Fruit fly (Drosophila melanogaster) whole organism, embryonic: ENCODE data around the gene CG31752.

Source experiments
- Bteb2 ChIP-seq: fragments of 200-800 bp; sonication (Bioruptor generic); optimal IDR thresholded peaks from 2 replicates; lab custom pipeline; 2016; ENCODE audit warnings: missing biosample characterization, missing genetic modification characterization
- CG11085 ChIP-seq: fragments of 200-800 bp; sonication (Bioruptor generic); IDR thresholded peaks from 2 replicates; pipeline ENCODE4 v1.3.6; 2022; ENCODE audit warnings: missing biosample characterization, missing genetic modification characterization
- CG11504 ChIP-seq: fragments of 200-800 bp; sonication (Bioruptor generic); optimal IDR thresholded peaks from 3 replicates; lab custom pipeline; 2019; ENCODE audit warnings: missing biosample characterization, mild to moderate bottlenecking, missing genetic modification characterization, moderate library complexity
- CG12104 ChIP-seq: fragments of 200-800 bp; sonication (Bioruptor generic); optimal IDR thresholded peaks from 3 replicates; lab custom pipeline; 2016; ENCODE audit warnings: missing biosample characterization, missing genetic modification characterization
- CG14014 ChIP-seq: fragments of 200-800 bp; sonication (Bioruptor generic); IDR thresholded peaks from 2 replicates; pipeline ENCODE4 v1.3.6; 2022; ENCODE audit warnings: missing biosample characterization, missing genetic modification characterization
- CG15696 ChIP-seq: fragments of 200-800 bp; sonication (Bioruptor generic); optimal IDR thresholded peaks from 2 replicates; lab custom pipeline; 2019; ENCODE audit warnings: missing biosample characterization, mild to moderate bottlenecking, missing genetic modification characterization, moderate library complexity
- CG16813 ChIP-seq: fragments of 200-800 bp; sonication (Bioruptor generic); IDR thresholded peaks from 3 replicates; pipeline ENCODE4 v1.3.6; 2022; ENCODE audit warnings: missing biosample characterization, missing genetic modification characterization; ENCODE audit not compliant: partially characterized antibody
- CG18262 ChIP-seq: fragments of 200-800 bp; optimal IDR thresholded peaks from 3 replicates; lab custom pipeline; 2019; ENCODE audit warnings: missing biosample characterization, mild to moderate bottlenecking, missing genetic modification characterization, moderate library complexity
- CG2712 ChIP-seq: fragments of 200-800 bp; optimal IDR thresholded peaks from 3 replicates; lab custom pipeline; 2019; ENCODE audit warnings: missing biosample characterization, mild to moderate bottlenecking, missing genetic modification characterization, moderate library complexity
- CG30403 ChIP-seq: fragments of 200-800 bp; sonication (Bioruptor generic); optimal IDR thresholded peaks from 3 replicates; lab custom pipeline; 2016; ENCODE audit warnings: missing biosample characterization, missing genetic modification characterization
- CG31365 ChIP-seq: fragments of 200-800 bp; sonication (Bioruptor generic); optimal IDR thresholded peaks from 2 replicates; lab custom pipeline; 2018; ENCODE audit warnings: missing biosample characterization, mild to moderate bottlenecking, missing genetic modification characterization
- CG42726 ChIP-seq: fragments of 200-800 bp; sonication (Bioruptor generic); IDR thresholded peaks from 2 replicates; pipeline ENCODE4 v1.3.6; 2022; ENCODE audit warnings: missing biosample characterization, missing genetic modification characterization; ENCODE audit not compliant: partially characterized antibody
- CG4404 ChIP-seq: fragments of 200-800 bp; sonication (Bioruptor generic); IDR thresholded peaks from 2 replicates; pipeline ENCODE4 v1.3.6; 2022; ENCODE audit warnings: missing biosample characterization, missing genetic modification characterization
- CG6791 ChIP-seq: fragments of 200-800 bp; sonication (Bioruptor generic); IDR thresholded peaks from 3 replicates; pipeline ENCODE4 v1.3.6; 2022; ENCODE audit warnings: missing biosample characterization, missing genetic modification characterization; ENCODE audit not compliant: partially characterized antibody
- CG6813 ChIP-seq: fragments of 200-800 bp; sonication (Bioruptor generic); optimal IDR thresholded peaks from 2 replicates; lab custom pipeline; 2017; ENCODE audit warnings: missing biosample characterization, missing genetic modification characterization, mild to moderate bottlenecking, moderate library complexity, missing genetic modification reagents
- CG7786 ChIP-seq: fragments of 200-800 bp; sonication (Bioruptor generic); optimal IDR thresholded peaks from 2 replicates; lab custom pipeline; 2016; ENCODE audit warnings: missing biosample characterization, missing genetic modification characterization
- CG7987 ChIP-seq: fragments of 200-800 bp; sonication (Bioruptor generic); optimal IDR thresholded peaks from 2 replicates; lab custom pipeline; 2018; ENCODE audit warnings: missing biosample characterization, mild to moderate bottlenecking, missing genetic modification characterization, moderate library complexity
- CG8924 ChIP-seq: fragments of 200-800 bp; optimal IDR thresholded peaks from 3 replicates; lab custom pipeline; 2019; ENCODE audit warnings: missing biosample characterization, mild to moderate bottlenecking, missing genetic modification characterization, moderate library complexity
- D19B ChIP-seq: fragments of 200-800 bp; sonication (Bioruptor generic); optimal IDR thresholded peaks from 2 replicates; lab custom pipeline; 2017; ENCODE audit warnings: missing biosample characterization, mild to moderate bottlenecking, missing genetic modification characterization
- Med ChIP-seq: fragments of 200-800 bp; sonication (Bioruptor generic); peaks from one replicate; lab custom pipeline; 2016; ENCODE audit warnings: missing biosample characterization, missing genetic modification characterization, mild to moderate bottlenecking, inconsistent platforms, moderate library complexity
- Meics ChIP-seq: fragments of 200-800 bp; sonication (Bioruptor generic); optimal IDR thresholded peaks from 2 replicates; lab custom pipeline; 2017; ENCODE audit warnings: missing biosample characterization, mild to moderate bottlenecking, missing genetic modification characterization
- Scr ChIP-seq: fragments of 200-800 bp; sonication (Bioruptor generic); IDR thresholded peaks from 2 replicates; pipeline ENCODE4 v1.3.6; 2022; ENCODE audit warnings: missing biosample characterization, missing genetic modification characterization; ENCODE audit not compliant: partially characterized antibody
- YL-1 ChIP-seq: fragments of 200-800 bp; sonication (Bioruptor generic); optimal IDR thresholded peaks from 3 replicates; lab custom pipeline; 2017; ENCODE audit warnings: missing biosample characterization, mild to moderate bottlenecking, missing genetic modification characterization
- ap ChIP-seq: fragments of 200-800 bp; sonication (Bioruptor generic); IDR thresholded peaks from 2 replicates; pipeline ENCODE4 v1.3.6; 2022; ENCODE audit warnings: missing biosample characterization, missing genetic modification characterization
- ash1 ChIP-seq: fragments of 200-800 bp; sonication (Bioruptor generic); optimal IDR thresholded peaks from 2 replicates; lab custom pipeline; 2018; ENCODE audit warnings: missing biosample characterization, mild to moderate bottlenecking, missing genetic modification characterization
- bbx ChIP-seq: fragments of 200-800 bp; sonication (Bioruptor generic); IDR thresholded peaks from 2 replicates; pipeline ENCODE4 v1.3.6; 2022; ENCODE audit warnings: missing biosample characterization, missing genetic modification characterization; ENCODE audit not compliant: partially characterized antibody
- br ChIP-seq: fragments of >200 bp; optimal IDR thresholded peaks from 2 replicates; lab custom pipeline; 2017
- bsh ChIP-seq, 2 experiments: fragments of 200-800 bp; sonication (Bioruptor generic); optimal IDR thresholded peaks; 2 replicates each; lab custom pipeline; 2017 to 2018; ENCODE audit warnings: mild to moderate bottlenecking in 2 of 2, missing biosample characterization in 2 of 2, missing genetic modification characterization in 2 of 2, moderate library complexity in 1 of 2
- chinmo ChIP-seq: fragments of 200-800 bp; sonication (Bioruptor generic); IDR thresholded peaks from 4 replicates; pipeline ENCODE4 v1.3.6; 2022; ENCODE audit warnings: missing biosample characterization, missing genetic modification characterization; ENCODE audit not compliant: partially characterized antibody
- crc ChIP-seq: fragments of 200-800 bp; sonication (Bioruptor generic); optimal IDR thresholded peaks from 2 replicates; lab custom pipeline; 2016; ENCODE audit warnings: missing biosample characterization, missing genetic modification characterization
- cwo ChIP-seq: fragments of 200-800 bp; sonication (Bioruptor generic); optimal IDR thresholded peaks from 3 replicates; lab custom pipeline; 2017; ENCODE audit warnings: missing biosample characterization, missing genetic modification characterization, mild to moderate bottlenecking, moderate library complexity, missing genetic modification reagents
- da ChIP-seq: fragments of 200-800 bp; sonication (Bioruptor generic); optimal IDR thresholded peaks from 2 replicates; lab custom pipeline; 2016; ENCODE audit warnings: missing biosample characterization, missing genetic modification characterization
- dmrt11E ChIP-seq: fragments of 200-800 bp; sonication (Bioruptor generic); optimal IDR thresholded peaks from 3 replicates; lab custom pipeline; 2018; ENCODE audit warnings: missing biosample characterization, mild to moderate bottlenecking, missing genetic modification characterization, moderate library complexity
- ems ChIP-seq: fragments of 200-800 bp; sonication (Bioruptor generic); optimal IDR thresholded peaks from 3 replicates; lab custom pipeline; 2016; ENCODE audit warnings: missing biosample characterization, missing genetic modification characterization
- en ChIP-seq: fragments of 200-800 bp; sonication (Bioruptor generic); optimal IDR thresholded peaks from 2 replicates; lab custom pipeline; 2016; ENCODE audit warnings: missing biosample characterization, missing genetic modification characterization
- gem ChIP-seq: fragments of 200-800 bp; sonication (Bioruptor generic); optimal IDR thresholded peaks from 2 replicates; lab custom pipeline; 2019; ENCODE audit warnings: missing biosample characterization, mild to moderate bottlenecking, missing genetic modification characterization, moderate library complexity
- gfzf ChIP-seq: fragments of 200-800 bp; sonication (Bioruptor generic); optimal IDR thresholded peaks from 2 replicates; lab custom pipeline; 2016; ENCODE audit warnings: missing biosample characterization, mild to moderate bottlenecking, missing genetic modification characterization, moderate library complexity
- grau ChIP-seq: fragments of 200-800 bp; optimal IDR thresholded peaks from 3 replicates; lab custom pipeline; 2019; ENCODE audit warnings: missing biosample characterization, mild to moderate bottlenecking, missing genetic modification characterization, moderate library complexity
- ham ChIP-seq: fragments of 200-800 bp; sonication (Bioruptor generic); IDR thresholded peaks from 2 replicates; pipeline ENCODE4 v1.3.6; 2022; ENCODE audit warnings: missing biosample characterization, missing genetic modification characterization
- kah ChIP-seq: fragments of 200-800 bp; sonication (Bioruptor generic); optimal IDR thresholded peaks from 2 replicates; lab custom pipeline; 2018; ENCODE audit warnings: missing biosample characterization, mild to moderate bottlenecking, missing genetic modification characterization
- nmo ChIP-seq: fragments of 200-800 bp; sonication (Bioruptor generic); optimal IDR thresholded peaks from 2 replicates; lab custom pipeline; 2018; ENCODE audit warnings: missing biosample characterization, mild to moderate bottlenecking, missing genetic modification characterization, moderate library complexity
- org-1 ChIP-seq: fragments of 200-800 bp; sonication (Bioruptor generic); optimal IDR thresholded peaks from 2 replicates; lab custom pipeline; 2017; ENCODE audit warnings: missing biosample characterization, missing genetic modification characterization
- slp2 ChIP-seq: fragments of 200-800 bp; sonication (Bioruptor generic); optimal IDR thresholded peaks from 2 replicates; lab custom pipeline; 2016; ENCODE audit warnings: missing biosample characterization, missing genetic modification characterization
- so ChIP-seq: fragments of 200-800 bp; sonication (Bioruptor generic); IDR thresholded peaks from 3 replicates; pipeline ENCODE4 v1.3.6; 2022; ENCODE audit warnings: missing biosample characterization, missing genetic modification characterization
- vvl ChIP-seq: fragments of 200-800 bp; sonication (Bioruptor generic); IDR thresholded peaks from 2 replicates; pipeline ENCODE4 v1.3.6; 2022; ENCODE audit warnings: missing biosample characterization, missing genetic modification characterization

CG31752 gene

dm6 chr2L:18812755-18813154 is 28.4 kb downstream of the CG31752 start:
- no peak for TF ChIP-seq Scr (GFP tag; lab: Robert Waterston, UW)
- TF ChIP-seq CG7987, result peak; percentile 95
- 0 out of 4 replicates have a peak, but pooled peaks have one; percentile 46 for TF ChIP-seq chinmo (GFP tag; lab: Robert Waterston, UW)
- TF ChIP-seq, all 482 proteins: peak for 2

DNA sequence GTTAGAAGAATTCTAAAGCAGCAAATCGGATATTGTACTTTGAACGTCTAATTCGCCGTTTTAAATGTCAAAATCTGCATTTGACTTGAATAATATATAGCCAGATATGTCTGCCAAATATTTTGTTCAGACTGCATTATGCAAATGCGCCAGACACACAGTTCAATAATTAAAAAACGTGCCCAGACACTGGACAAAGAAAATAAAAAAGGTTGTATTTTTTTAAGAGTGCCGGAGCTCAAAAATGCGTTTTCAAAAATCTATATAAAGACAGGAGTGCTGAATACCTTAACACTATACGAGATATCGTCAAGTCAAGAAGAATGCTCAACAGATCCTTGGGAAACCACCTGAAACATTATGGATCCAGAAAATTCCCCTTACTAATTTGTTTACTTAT is 28.8 kb downstream of the CG31752 start, which contains the start of the genes CG17325 and CG42305:
Gene CG17325, plus strand, starts transcription at position 301 of the 400 bp plus-strand sequence.
Gene CG42305, plus strand, starts transcription at position 301 of the 400 bp plus-strand sequence.
- TF ChIP-seq org-1 (GFP tag; lab: Kevin White, UChicago) (no peak), crc (GFP tag; lab: Kevin White, UChicago) (no peak), YL-1 (GFP tag; lab: Kevin White, UChicago) (no peak), Bteb2 (GFP tag; lab: Kevin White, UChicago) (no peak), CG4404 (no peak), ash1 (GFP tag; lab: Kevin White, UChicago) (no peak), nmo (GFP tag; lab: Kevin White, UChicago) (no peak), br (lab: Kevin White, UChicago) (no peak), Scr (GFP tag; lab: Robert Waterston, UW) (no peak), CG42726 (GFP tag; lab: Robert Waterston, UW) (no peak), CG6791 (no peak), CG11085 (GFP tag; lab: Robert Waterston, UW) (no peak)

DNA sequence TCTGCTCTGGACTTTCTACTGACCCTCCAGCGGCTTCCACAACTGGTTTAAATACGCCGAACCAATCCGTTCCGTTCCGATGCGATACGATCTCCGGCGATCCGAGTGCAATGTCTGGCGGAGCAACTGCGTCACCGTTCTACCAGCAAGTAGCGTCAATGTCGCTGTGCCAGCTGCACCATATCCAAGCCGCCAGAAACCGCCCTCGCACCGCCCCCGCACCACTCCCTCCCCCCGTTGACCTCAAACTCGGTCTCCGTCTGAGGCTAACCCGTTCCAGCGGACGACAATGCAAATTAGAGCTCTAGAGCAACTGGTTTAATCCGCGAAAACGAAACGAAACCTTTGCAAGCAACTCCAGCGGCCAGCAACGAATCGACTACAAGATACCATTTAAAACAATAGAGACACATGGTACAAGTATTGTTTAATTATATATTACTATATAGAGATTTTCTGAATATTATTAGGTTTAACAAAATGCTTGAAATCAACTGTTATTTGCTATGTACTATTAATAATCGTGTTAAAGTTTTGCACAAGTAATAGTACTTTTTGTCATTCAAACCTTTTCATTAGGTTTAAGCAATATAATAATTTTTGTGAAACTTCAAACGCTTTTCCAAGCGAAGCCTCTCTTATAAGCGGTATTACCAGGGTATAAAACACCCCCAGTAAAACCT is 30.0 kb downstream of the CG31752 start, which contains the start of the genes CG10570 and CG42502:
Gene CG10570, minus strand, starts transcription at position 293 of the 683 bp plus-strand sequence.
Gene CG42502, minus strand, starts transcription at position 293 of the 683 bp plus-strand sequence.
- no peak for TF ChIP-seq cwo (GFP tag; lab: Kevin White, UChicago)
- peak; percentile 21; the same call in 1 of the 2 replicates for TF ChIP-seq bbx (GFP tag; lab: Robert Waterston, UW)
- TF ChIP-seq gfzf, result no peak
- TF ChIP-seq ap (GFP tag; lab: Robert Waterston, UW), result no peak
- TF ChIP-seq Meics, result no peak
- TF ChIP-seq D19B (GFP tag; lab: Kevin White, UChicago), result peak; percentile 71
- TF ChIP-seq kah, result no peak
- no peak for TF ChIP-seq da (GFP tag; lab: Kevin White, UChicago)
- no peak for TF ChIP-seq bsh (GFP tag; optimal IDR thresholded peaks at IDR 0.05; lab: Kevin White, UChicago)
- TF ChIP-seq slp2 (GFP tag; lab: Kevin White, UChicago), result no peak
- TF ChIP-seq CG12104 (GFP tag; lab: Kevin White, UChicago), result no peak
- TF ChIP-seq CG30403 (GFP tag; lab: Kevin White, UChicago), result no peak
- peak; percentile 55 for TF ChIP-seq vvl (GFP tag; lab: Robert Waterston, UW)
- TF ChIP-seq CG7786 (GFP tag; lab: Kevin White, UChicago), result no peak
- TF ChIP-seq CG18262 (tag; lab: Kevin White, UChicago), result peak; percentile 1
- no peak for TF ChIP-seq ham (GFP tag; lab: Robert Waterston, UW)
- TF ChIP-seq gem, result peak; percentile 32
- TF ChIP-seq Med, result peak; percentile 5
- TF ChIP-seq CG11504, result peak; percentile 14
- no peak for TF ChIP-seq en (GFP tag; lab: Kevin White, UChicago)
- TF ChIP-seq CG8924, result peak; percentile 2
- TF ChIP-seq CG6813, result no peak
- TF ChIP-seq CG6791, result no peak
- 0 out of 3 replicates have a peak, but pooled peaks have one; percentile 16 for TF ChIP-seq CG16813 (GFP tag; lab: Robert Waterston, UW)
- peak; percentile 21 for TF ChIP-seq grau
- no peak for TF ChIP-seq so (GFP tag; lab: Robert Waterston, UW)
- no peak for TF ChIP-seq CG14014
- TF ChIP-seq dmrt11E (tag; lab: Kevin White, UChicago), result no peak
- no peak for TF ChIP-seq ems
- no peak for TF ChIP-seq CG2712
- no peak for TF ChIP-seq CG15696 (tag; lab: Kevin White, UChicago)
- no peak for TF ChIP-seq CG31365
